Fruit fly (Drosophila melanogaster) whole organism, prepupa: Measurements from ENCODE around the gene AP-2alpha.

Source experiments
- Blimp-1 ChIP-seq: fragments of 200-800 bp; sonication (Bioruptor generic); optimal IDR thresholded peaks from 3 replicates; lab custom pipeline; 2017; ENCODE audit warnings: missing biosample characterization, missing genetic modification characterization, mild to moderate bottlenecking, moderate library complexity, missing genetic modification reagents
- CG10631 ChIP-seq: fragments of 200-800 bp; sonication (Bioruptor generic); optimal IDR thresholded peaks from 2 replicates; lab custom pipeline; 2016; ENCODE audit warnings: missing biosample characterization, missing genetic modification characterization
- CG10669 ChIP-seq: fragments of 200-800 bp; sonication (Bioruptor generic); optimal IDR thresholded peaks from 3 replicates; lab custom pipeline; 2018; ENCODE audit warnings: missing biosample characterization, mild to moderate bottlenecking, missing genetic modification characterization, moderate library complexity
- CG11294 ChIP-seq: fragments of 200-800 bp; sonication (Bioruptor generic); IDR thresholded peaks from 2 replicates; pipeline ENCODE4 v1.3.6; 2022; ENCODE audit warnings: missing biosample characterization, missing genetic modification characterization
- CG11762 ChIP-seq: fragments of 200-800 bp; sonication (Bioruptor generic); optimal IDR thresholded peaks from 3 replicates; lab custom pipeline; 2016; ENCODE audit warnings: missing biosample characterization, missing genetic modification characterization; ENCODE audit not compliant: insufficient read depth
- CG11902 ChIP-seq: fragments of 200-800 bp; sonication (Bioruptor generic); optimal IDR thresholded peaks from 3 replicates; lab custom pipeline; 2016; ENCODE audit warnings: missing biosample characterization, missing genetic modification characterization
- CG15336 ChIP-seq: fragments of 200-800 bp; sonication (Bioruptor generic); IDR thresholded peaks from 2 replicates; pipeline ENCODE4 v1.3.6; 2022; ENCODE audit warnings: missing biosample characterization, missing genetic modification characterization
- CG3032 ChIP-seq: fragments of 200-800 bp; optimal IDR thresholded peaks from 2 replicates; lab custom pipeline; 2019; ENCODE audit warnings: missing biosample characterization, mild to moderate bottlenecking, missing genetic modification characterization, moderate library complexity
- CG31627 ChIP-seq: fragments of 200-800 bp; sonication (Bioruptor generic); optimal IDR thresholded peaks from 3 replicates; lab custom pipeline; 2016; ENCODE audit warnings: missing biosample characterization, missing genetic modification characterization
- CG34406 ChIP-seq: fragments of 200-800 bp; sonication (Bioruptor generic); optimal IDR thresholded peaks from 3 replicates; lab custom pipeline; 2016; ENCODE audit warnings: missing biosample characterization, missing genetic modification characterization
- CG6163 ChIP-seq: fragments of 200-800 bp; sonication (Bioruptor generic); IDR thresholded peaks from 3 replicates; pipeline ENCODE4 v1.3.6; 2022; ENCODE audit warnings: missing biosample characterization, missing genetic modification characterization
- CG6276 ChIP-seq: fragments of 200-800 bp; sonication (Bioruptor generic); optimal IDR thresholded peaks from 2 replicates; lab custom pipeline; 2017; ENCODE audit warnings: missing biosample characterization, mild to moderate bottlenecking, missing genetic modification characterization
- CG6808 ChIP-seq: fragments of 200-800 bp; sonication (Bioruptor generic); optimal IDR thresholded peaks from 3 replicates; lab custom pipeline; 2017; ENCODE audit warnings: missing biosample characterization, missing genetic modification characterization, mild to moderate bottlenecking, moderate library complexity, missing genetic modification reagents
- CG6854 ChIP-seq: fragments of 200-800 bp; sonication (Bioruptor generic); optimal IDR thresholded peaks from 2 replicates; lab custom pipeline; 2017; ENCODE audit warnings: missing biosample characterization, mild to moderate bottlenecking, missing genetic modification characterization
- CG7368 ChIP-seq: fragments of 200-800 bp; sonication (Bioruptor generic); optimal IDR thresholded peaks from 3 replicates; lab custom pipeline; 2016; ENCODE audit warnings: missing biosample characterization, missing genetic modification characterization
- CG8119 ChIP-seq: fragments of 200-800 bp; sonication (Bioruptor generic); IDR thresholded peaks from 3 replicates; pipeline ENCODE4 v1.3.6; 2022; ENCODE audit warnings: missing biosample characterization, missing genetic modification characterization
- CG8632 ChIP-seq: fragments of 200-800 bp; sonication (Bioruptor generic); optimal IDR thresholded peaks from 3 replicates; lab custom pipeline; 2016; ENCODE audit warnings: missing biosample characterization, missing genetic modification characterization
- Eip75B ChIP-seq: fragments of 200-800 bp; sonication (Bioruptor generic); optimal IDR thresholded peaks from 3 replicates; lab custom pipeline; 2016; ENCODE audit warnings: missing biosample characterization, missing genetic modification characterization
- Eip78C ChIP-seq: fragments of 200-800 bp; sonication (Bioruptor generic); peaks from one replicate; lab custom pipeline; 2016; ENCODE audit warnings: missing biosample characterization, missing genetic modification characterization
- Eip93F ChIP-seq: fragments of 200-800 bp; sonication (Bioruptor generic); optimal IDR thresholded peaks from 2 replicates; lab custom pipeline; 2016; ENCODE audit warnings: missing biosample characterization, mild to moderate bottlenecking, missing genetic modification characterization
- Ets21C ChIP-seq: fragments of 200-800 bp; sonication (Bioruptor generic); optimal IDR thresholded peaks from 3 replicates; lab custom pipeline; 2016; ENCODE audit warnings: missing biosample characterization, missing genetic modification characterization
- Ets96B ChIP-seq: fragments of 200-800 bp; optimal IDR thresholded peaks from 2 replicates; lab custom pipeline; 2019; ENCODE audit warnings: missing biosample characterization, mild to moderate bottlenecking, missing genetic modification characterization, moderate library complexity
- Gug ChIP-seq: fragments of 200-800 bp; sonication (Bioruptor generic); IDR thresholded peaks from 2 replicates; pipeline ENCODE4 v1.3.6; 2022; ENCODE audit warnings: missing biosample characterization, missing genetic modification characterization
- Hr38 ChIP-seq: sonication (Bioruptor generic); optimal IDR thresholded peaks from 2 replicates; lab custom pipeline; 2016; ENCODE audit warnings: missing biosample characterization, missing genetic modification characterization
- Hr39 ChIP-seq: fragments of 200-800 bp; sonication (Bioruptor generic); optimal IDR thresholded peaks from 2 replicates; lab custom pipeline; 2016; ENCODE audit warnings: missing biosample characterization, missing genetic modification characterization
- Hr4 ChIP-seq: fragments of 200-800 bp; sonication (Bioruptor generic); optimal IDR thresholded peaks from 3 replicates; lab custom pipeline; 2016; ENCODE audit warnings: missing biosample characterization, missing genetic modification characterization
- Smox ChIP-seq: fragments of 200-800 bp; sonication (Bioruptor generic); optimal IDR thresholded peaks from 3 replicates; lab custom pipeline; 2016; ENCODE audit warnings: missing biosample characterization, missing genetic modification characterization
- Sox102F ChIP-seq: fragments of 200-800 bp; sonication (Bioruptor generic); optimal IDR thresholded peaks from 2 replicates; lab custom pipeline; 2016; ENCODE audit warnings: missing biosample characterization, mild to moderate bottlenecking, missing genetic modification characterization
- Sox14 ChIP-seq: fragments of 200-800 bp; sonication (Bioruptor generic); optimal IDR thresholded peaks from 3 replicates; lab custom pipeline; 2016; ENCODE audit warnings: missing biosample characterization, missing genetic modification characterization
- achi ChIP-seq: fragments of 200-800 bp; sonication (Bioruptor generic); optimal IDR thresholded peaks from 3 replicates; lab custom pipeline; 2016; ENCODE audit warnings: missing biosample characterization, missing genetic modification characterization
- acj6 ChIP-seq: fragments of 200-800 bp; sonication (Bioruptor generic); optimal IDR thresholded peaks from 3 replicates; lab custom pipeline; 2016; ENCODE audit warnings: missing biosample characterization, missing genetic modification characterization
- eg ChIP-seq: fragments of 200-800 bp; sonication (Bioruptor generic); IDR thresholded peaks from 3 replicates; pipeline ENCODE4 v1.3.6; 2022; ENCODE audit warnings: missing biosample characterization, missing genetic modification characterization
- fkh ChIP-seq: fragments of 200-800 bp; sonication (Bioruptor generic); optimal IDR thresholded peaks from 3 replicates; lab custom pipeline; 2017; ENCODE audit warnings: missing biosample characterization, mild to moderate bottlenecking, missing genetic modification characterization, moderate library complexity
- lz ChIP-seq: fragments of 200-800 bp; sonication (Bioruptor generic); optimal IDR thresholded peaks from 3 replicates; lab custom pipeline; 2016; ENCODE audit warnings: missing biosample characterization, missing genetic modification characterization
- net ChIP-seq: fragments of 200-800 bp; sonication (Bioruptor generic); optimal IDR thresholded peaks from 3 replicates; lab custom pipeline; 2016; ENCODE audit warnings: missing biosample characterization, missing genetic modification characterization
- salr ChIP-seq, 2 experiments: fragments of 200-800 bp; sonication (Bioruptor generic); optimal IDR thresholded peaks; 3 replicates each; lab custom pipeline; 2016 to 2018; ENCODE audit warnings: missing biosample characterization in 2 of 2, missing genetic modification characterization in 2 of 2, mild to moderate bottlenecking in 1 of 2
- spab ChIP-seq: fragments of 200-800 bp; sonication (Bioruptor generic); optimal IDR thresholded peaks from 2 replicates; lab custom pipeline; 2017; ENCODE audit warnings: missing biosample characterization, mild to moderate bottlenecking, missing genetic modification characterization, missing genetic modification reagents
- svp ChIP-seq: fragments of 200-800 bp; sonication (Bioruptor generic); peaks from one replicate; lab custom pipeline; 2016; ENCODE audit warnings: missing biosample characterization, missing genetic modification characterization
- vri ChIP-seq: fragments of 200-800 bp; sonication (Bioruptor generic); optimal IDR thresholded peaks from 3 replicates; lab custom pipeline; 2016; ENCODE audit warnings: missing biosample characterization, mild to moderate bottlenecking, missing genetic modification characterization

AP-2alpha gene

dm6 chr2L:435311-435806 lies 20.8 kb upstream of the AP-2alpha start (continued):
- peak; percentile 79 for TF ChIP-seq svp
- peak; percentile 84 for TF ChIP-seq CG8119 (GFP tag; lab: Robert Waterston, UW)
- TF ChIP-seq CG6808 (GFP tag; lab: Kevin White, UChicago): peak; percentile 37
- TF ChIP-seq spab (GFP tag; lab: Kevin White, UChicago): peak; percentile 2
- TF ChIP-seq CG15336 (GFP tag; lab: Robert Waterston, UW): peak; percentile 92
- peak; percentile 60 for TF ChIP-seq CG6276 (GFP tag; lab: Kevin White, UChicago)
- peak; percentile 73 for TF ChIP-seq Gug (GFP tag; lab: Robert Waterston, UW)
- peak; percentile 4 for TF ChIP-seq Eip75B (GFP tag; lab: Kevin White, UChicago)
- peak; percentile 46 for TF ChIP-seq CG34406 (GFP tag; lab: Kevin White, UChicago)
- peak; percentile 61 for TF ChIP-seq acj6 (GFP tag; lab: Kevin White, UChicago)
- TF ChIP-seq net (GFP tag; lab: Kevin White, UChicago): peak; percentile 39
- TF ChIP-seq Hr38 (GFP tag; lab: Kevin White, UChicago): no peak

- TF ChIP-seq CG15336 (GFP tag; lab: Robert Waterston, UW) (no peak), achi (no peak), CG7368 (GFP tag; lab: Kevin White, UChicago) (no peak), Eip93F (GFP tag; lab: Kevin White, UChicago) (no peak), CG31627 (GFP tag; lab: Kevin White, UChicago) (no peak), Smox (GFP tag; lab: Kevin White, UChicago) (no peak), CG3032 (tag; lab: Kevin White, UChicago) (no peak), Sox102F (no peak), CG11294 (GFP tag; lab: Robert Waterston, UW) (no peak), acj6 (GFP tag; lab: Kevin White, UChicago) (no peak), CG8632 (GFP tag; lab: Kevin White, UChicago) (no peak), CG6854 (GFP tag; lab: Kevin White, UChicago) (no peak), CG11902 (no peak), CG10669 (GFP tag; lab: Kevin White, UChicago) (no peak), salr (GFP tag; optimal IDR thresholded peaks at IDR 0.05; lab: Kevin White, UChicago) (no peak)
These were observed 19.9 kb upstream of the AP-2alpha start for dm6 chr2L:434439-434838.

dm6 chr2L:432119-432518 lies 17.5 kb upstream of the AP-2alpha start:
- no peak for TF ChIP-seq Ets21C
- no peak for TF ChIP-seq CG10631 (GFP tag; lab: Kevin White, UChicago)
- peak; percentile 48 for TF ChIP-seq vri (GFP tag; lab: Kevin White, UChicago)
- no peak for TF ChIP-seq CG34406 (GFP tag; lab: Kevin White, UChicago)
- TF ChIP-seq fkh (GFP tag; lab: Kevin White, UChicago): no peak
- peak; percentile 3 for TF ChIP-seq Eip78C (GFP tag; lab: Kevin White, UChicago)
- TF ChIP-seq CG6163 (GFP tag; lab: Robert Waterston, UW): no peak
- TF ChIP-seq lz (GFP tag; lab: Kevin White, UChicago): no peak
- no peak for TF ChIP-seq salr (GFP tag; optimal IDR thresholded peaks at IDR 0.05; lab: Kevin White, UChicago)
- TF ChIP-seq Hr39: no peak
- peak; percentile 64 for TF ChIP-seq svp
- no peak for TF ChIP-seq achi
- TF ChIP-seq CG6854 (GFP tag; lab: Kevin White, UChicago): no peak
- TF ChIP-seq CG11762 (GFP tag; lab: Kevin White, UChicago): no peak
- no peak for TF ChIP-seq Hr4
- TF ChIP-seq CG6276 (GFP tag; lab: Kevin White, UChicago): no peak
- TF ChIP-seq Smox (GFP tag; lab: Kevin White, UChicago): no peak
- no peak for TF ChIP-seq Blimp-1 (GFP tag; lab: Kevin White, UChicago)
- no peak for TF ChIP-seq Ets96B
- no peak for TF ChIP-seq Sox14 (GFP tag; lab: Kevin White, UChicago)
- TF ChIP-seq CG6808 (GFP tag; lab: Kevin White, UChicago): no peak
- TF ChIP-seq CG3032 (tag; lab: Kevin White, UChicago): no peak
- TF ChIP-seq CG10669 (GFP tag; lab: Kevin White, UChicago): no peak
- no peak for TF ChIP-seq eg (GFP tag; lab: Robert Waterston, UW)
